Worm (Caenorhabditis elegans): Measurements from ENCODE around the gene nas-33.

ce11 chrX:6456567-6456966 lies 1.5 kb upstream of the nas-33 start, which contains the start of gene pept-1:
- TF ChIP-seq dmd-4 (tag; optimal IDR thresholded peaks at IDR 0.05; ENCODE audit: borderline replicate concordance) (no peak), K02D7.2 (tag; optimal IDR thresholded peaks at IDR 0.05) (no peak), ceh-34 (tag; optimal IDR thresholded peaks at IDR 0.05) (no peak), ama-1 (optimal IDR thresholded peaks at IDR 0.05) (no peak), hlh-30 (tag; optimal IDR thresholded peaks at IDR 0.05; ENCODE audit: insufficient read depth) (no peak), ceh-14 (tag; optimal IDR thresholded peaks at IDR 0.05) (no peak), pag-3 (tag; optimal IDR thresholded peaks at IDR 0.05; ENCODE audit: borderline replicate concordance) (no peak)

All from whole organism, late embryonic.